Worm (Caenorhabditis elegans) whole organism, L4/young adult: ENCODE data around the gene osm-7.

Experiments
- W03F9.2 ChIP-seq: fragments of 150-350 bp; optimal IDR thresholded peaks from 2 replicates; lab custom pipeline; 2014; ENCODE audit warnings: missing biosample characterization, missing genetic modification characterization
- dao-5 ChIP-seq: sonication (generic microtip); optimal IDR thresholded peaks from 2 replicates; lab custom pipeline; 2016; ENCODE audit warnings: missing genotype, missing genetic modification characterization, moderate library complexity, missing compliant biosample characterization
- him-1 ChIP-seq: sonication (generic microtip); optimal IDR thresholded peaks from 2 replicates; lab custom pipeline; 2016; ENCODE audit warnings: missing genotype, missing genetic modification reagents, missing genetic modification characterization, missing compliant biosample characterization

DNA sequence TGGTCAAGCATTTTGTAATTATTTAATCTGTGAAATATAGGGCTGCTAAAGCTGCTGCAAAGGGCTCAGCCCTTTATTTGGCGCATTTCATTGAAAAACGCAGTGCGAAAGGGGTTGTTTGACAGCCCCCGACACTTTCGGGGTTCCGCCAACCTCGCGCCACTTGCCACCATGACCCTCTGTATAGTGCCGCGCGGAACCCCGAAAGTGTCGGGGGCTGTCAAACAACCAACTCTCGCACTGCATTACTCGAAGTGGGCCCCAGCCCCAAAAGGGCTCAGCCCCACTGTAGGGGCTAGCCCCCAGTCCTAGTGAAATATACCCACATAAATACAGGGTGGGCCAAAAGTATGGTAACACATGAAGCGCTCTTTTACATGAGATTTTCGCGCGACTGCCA is 24.3 kb downstream of the osm-7 start:
- no peak for TF ChIP-seq him-1 (tag; lab: Kevin White, UChicago)
- no peak for TF ChIP-seq dao-5
- TF ChIP-seq W03F9.2 (tag; lab: Kevin White, UChicago): no peak
